Fruit fly (Drosophila melanogaster): ENCODE results near the gene CG3581.

dm6 chr3R:19387608-19388007 is 13.0 kb upstream of the CG3581 start, which contains the start of gene CG3734:
- TF ChIP-seq psq (optimal IDR thresholded peaks at IDR 0.05) (no peak), insv (optimal IDR thresholded peaks at IDR 0.05) (no peak), Sin3A (optimal IDR thresholded peaks at IDR 0.05) (no peak), h (optimal IDR thresholded peaks at IDR 0.05) (no peak)

Data from Kc167 (cell line).